Fruit fly (Drosophila melanogaster) whole organism, embryonic: ENCODE measurements around the gene Nse1.

Experiments
- BtbVII ChIP-seq: fragments of 200-800 bp; sonication (Bioruptor generic); optimal IDR thresholded peaks from 3 replicates; lab custom pipeline; 2017; ENCODE audit warnings: missing biosample characterization, mild to moderate bottlenecking, missing genetic modification characterization
- CG11456 ChIP-seq: fragments of 200-800 bp; sonication (Bioruptor generic); IDR thresholded peaks from 3 replicates; pipeline ENCODE4 v1.3.6; 2022; ENCODE audit warnings: missing biosample characterization, missing genetic modification characterization
- CG12942 ChIP-seq: fragments of 200-800 bp; sonication (Bioruptor generic); optimal IDR thresholded peaks from 3 replicates; lab custom pipeline; 2016; ENCODE audit warnings: missing biosample characterization, missing genetic modification characterization
- CG13287 ChIP-seq: fragments of 200-800 bp; sonication (Bioruptor generic); IDR thresholded peaks from 2 replicates; pipeline ENCODE4 v1.3.6; 2022; ENCODE audit warnings: missing biosample characterization, missing genetic modification characterization; ENCODE audit not compliant: partially characterized antibody
- CG13624 ChIP-seq: fragments of 200-800 bp; sonication (Bioruptor generic); optimal IDR thresholded peaks from 2 replicates; lab custom pipeline; 2016; ENCODE audit warnings: missing biosample characterization, missing genetic modification characterization
- CG14710 ChIP-seq: fragments of 200-800 bp; sonication (Bioruptor generic); optimal IDR thresholded peaks from 3 replicates; lab custom pipeline; 2019; ENCODE audit warnings: missing biosample characterization, mild to moderate bottlenecking, missing genetic modification characterization, moderate library complexity
- CG15073 ChIP-seq: fragments of 200-800 bp; sonication (Bioruptor generic); optimal IDR thresholded peaks from 2 replicates; lab custom pipeline; 2016; ENCODE audit warnings: missing biosample characterization, missing genetic modification characterization
- CG16815 ChIP-seq: fragments of 200-800 bp; sonication (Bioruptor generic); optimal IDR thresholded peaks from 3 replicates; lab custom pipeline; 2017; ENCODE audit warnings: missing biosample characterization, mild to moderate bottlenecking, missing genetic modification characterization
- CG1792 ChIP-seq: fragments of 200-800 bp; sonication (Bioruptor generic); optimal IDR thresholded peaks from 2 replicates; lab custom pipeline; 2016; ENCODE audit warnings: missing biosample characterization, missing genetic modification characterization
- CG18619 ChIP-seq: fragments of 200-800 bp; sonication (Bioruptor generic); optimal IDR thresholded peaks from 3 replicates; lab custom pipeline; 2017; ENCODE audit warnings: missing biosample characterization, mild to moderate bottlenecking, missing genetic modification characterization
- CG2199 ChIP-seq: fragments of 200-800 bp; sonication (Bioruptor generic); IDR thresholded peaks from 3 replicates; pipeline ENCODE4 v1.3.6; 2022; ENCODE audit warnings: missing biosample characterization, missing genetic modification characterization
- CG31365 ChIP-seq: fragments of 200-800 bp; sonication (Bioruptor generic); optimal IDR thresholded peaks from 2 replicates; lab custom pipeline; 2018; ENCODE audit warnings: missing biosample characterization, mild to moderate bottlenecking, missing genetic modification characterization
- CG3726 ChIP-seq: fragments of 200-800 bp; sonication (Bioruptor generic); IDR thresholded peaks from 3 replicates; pipeline ENCODE4, ENCODE4 v1.3.6; 2022; ENCODE audit warnings: missing biosample characterization, missing genetic modification characterization
- CG3847 ChIP-seq: fragments of 200-800 bp; sonication (Bioruptor generic); IDR thresholded peaks from 2 replicates; pipeline ENCODE4 v1.3.6; 2022; ENCODE audit warnings: missing biosample characterization, missing genetic modification characterization
- CG3995 ChIP-seq: fragments of 200-800 bp; sonication (Bioruptor generic); optimal IDR thresholded peaks from 3 replicates; lab custom pipeline; 2016; ENCODE audit warnings: missing biosample characterization, missing genetic modification characterization
- CG4854 ChIP-seq: fragments of 200-800 bp; sonication (Bioruptor generic); optimal IDR thresholded peaks from 2 replicates; lab custom pipeline; 2016; ENCODE audit warnings: missing biosample characterization, missing genetic modification characterization, inconsistent platforms
- CG7357 ChIP-seq: fragments of 200-800 bp; sonication (Bioruptor generic); IDR thresholded peaks from 3 replicates; pipeline ENCODE4 v1.3.6; 2022; ENCODE audit warnings: missing biosample characterization, missing genetic modification characterization
- CG7839 ChIP-seq: fragments of 200-800 bp; sonication (Bioruptor generic); optimal IDR thresholded peaks from 3 replicates; lab custom pipeline; 2018; ENCODE audit warnings: missing biosample characterization, mild to moderate bottlenecking, missing genetic modification characterization, moderate library complexity
- Dad ChIP-seq: fragments of 200-800 bp; sonication (Bioruptor generic); optimal IDR thresholded peaks from 3 replicates; lab custom pipeline; 2016; ENCODE audit warnings: missing biosample characterization, missing genetic modification characterization
- Dek ChIP-seq: fragments of 200-800 bp; sonication (Bioruptor generic); optimal IDR thresholded peaks from 3 replicates; lab custom pipeline; 2019; ENCODE audit warnings: missing biosample characterization, mild to moderate bottlenecking, missing genetic modification characterization, moderate library complexity
- Dfd ChIP-seq, 2 experiments: fragments of >200 bp; optimal IDR thresholded peaks; 2 replicates each; lab custom pipeline; 2017; ENCODE audit warnings: missing biosample characterization in 2 of 2, missing genetic modification characterization in 2 of 2
- Dip2 ChIP-seq: fragments of 200-800 bp; sonication (Bioruptor generic); IDR thresholded peaks from 2 replicates; pipeline ENCODE4 v1.3.6; 2022; ENCODE audit warnings: missing biosample characterization, missing genetic modification characterization
- E2f1 ChIP-seq: fragments of 200-800 bp; sonication (Bioruptor generic); IDR thresholded peaks from 2 replicates; pipeline ENCODE4 v1.3.6; 2022; ENCODE audit warnings: missing biosample characterization, missing genetic modification characterization
- Hmx ChIP-seq: fragments of 200-800 bp; sonication (Bioruptor generic); optimal IDR thresholded peaks from 2 replicates; lab custom pipeline; 2016; ENCODE audit warnings: missing biosample characterization, missing genetic modification characterization
- Kr ChIP-seq: fragments of 200-800 bp; sonication (Bioruptor generic); optimal IDR thresholded peaks from 2 replicates; lab custom pipeline; 2017; ENCODE audit warnings: missing biosample characterization, mild to moderate bottlenecking, missing genetic modification characterization
- Lhr ChIP-seq: fragments of 200-800 bp; sonication (Bioruptor generic); optimal IDR thresholded peaks from 3 replicates; lab custom pipeline; 2017; ENCODE audit warnings: mild to moderate bottlenecking, missing biosample characterization, missing genetic modification reagents, missing genetic modification characterization
- PHDP ChIP-seq: fragments of 200-800 bp; sonication (Bioruptor generic); optimal IDR thresholded peaks from 3 replicates; lab custom pipeline; 2018; ENCODE audit warnings: missing biosample characterization, mild to moderate bottlenecking, missing genetic modification characterization, moderate library complexity
- Pdp1 ChIP-seq, 2 experiments: fragments of 200-800 bp; sonication (Bioruptor generic); optimal IDR thresholded peaks; 3 replicates each; lab custom pipeline; 2016; ENCODE audit warnings: missing biosample characterization in 2 of 2, missing genetic modification characterization in 2 of 2, mild to moderate bottlenecking in 1 of 2, moderate library complexity in 1 of 2
- bbx ChIP-seq: fragments of 200-800 bp; sonication (Bioruptor generic); IDR thresholded peaks from 2 replicates; pipeline ENCODE4 v1.3.6; 2022; ENCODE audit warnings: missing biosample characterization, missing genetic modification characterization; ENCODE audit not compliant: partially characterized antibody
- cad ChIP-seq: fragments of >200 bp; optimal IDR thresholded peaks from 2 replicates; lab custom pipeline; 2017; ENCODE audit warnings: missing biosample characterization, missing genetic modification characterization
- ci ChIP-seq: fragments of 200-800 bp; sonication (Bioruptor generic); IDR thresholded peaks from 3 replicates; pipeline ENCODE4 v1.3.6; 2022; ENCODE audit warnings: missing biosample characterization, missing genetic modification characterization
- corto ChIP-seq: fragments of 200-800 bp; sonication (Bioruptor generic); optimal IDR thresholded peaks from 2 replicates; lab custom pipeline; 2016; ENCODE audit warnings: missing biosample characterization, mild to moderate bottlenecking, missing genetic modification characterization, moderate library complexity
- crp ChIP-seq, 2 experiments: fragments of 200-800 bp; sonication (Bioruptor generic); optimal IDR thresholded peaks; 2 replicates in 1 of 2; 3 replicates in 1 of 2; lab custom pipeline; 2017; ENCODE audit warnings: missing biosample characterization in 2 of 2, missing genetic modification characterization in 2 of 2, mild to moderate bottlenecking in 1 of 2, moderate library complexity in 1 of 2
- ewg ChIP-seq: fragments of 200-800 bp; sonication (Bioruptor generic); optimal IDR thresholded peaks from 3 replicates; lab custom pipeline; 2017; ENCODE audit warnings: mild to moderate bottlenecking, missing biosample characterization, missing genetic modification reagents, missing genetic modification characterization
- exex ChIP-seq: fragments of 200-800 bp; sonication (Bioruptor generic); optimal IDR thresholded peaks from 4 replicates; lab custom pipeline; 2018; ENCODE audit warnings: missing biosample characterization, mild to moderate bottlenecking, missing genetic modification characterization, moderate library complexity
- fu2 ChIP-seq: fragments of 200-800 bp; sonication (Bioruptor generic); optimal IDR thresholded peaks from 2 replicates; lab custom pipeline; 2016; ENCODE audit warnings: missing biosample characterization, missing genetic modification characterization
- grn ChIP-seq: fragments of 200-800 bp; sonication (Bioruptor generic); optimal IDR thresholded peaks from 3 replicates; lab custom pipeline; 2017; ENCODE audit warnings: missing biosample characterization, missing genetic modification characterization
- jing ChIP-seq: fragments of 200-800 bp; sonication (Bioruptor generic); optimal IDR thresholded peaks from 2 replicates; lab custom pipeline; 2018; ENCODE audit warnings: missing biosample characterization, mild to moderate bottlenecking, missing genetic modification characterization
- knrl ChIP-seq: fragments of 200-800 bp; sonication (Bioruptor generic); IDR thresholded peaks from 3 replicates; pipeline ENCODE4 v1.3.6; 2022; ENCODE audit warnings: missing biosample characterization, missing genetic modification characterization; ENCODE audit not compliant: partially characterized antibody
- nerfin-1 ChIP-seq: fragments of 200-800 bp; sonication (Bioruptor generic); optimal IDR thresholded peaks from 3 replicates; lab custom pipeline; 2019; ENCODE audit warnings: missing biosample characterization, mild to moderate bottlenecking, missing genetic modification characterization, moderate library complexity
- odd ChIP-seq: fragments of 200-800 bp; sonication (Bioruptor generic); optimal IDR thresholded peaks from 2 replicates; lab custom pipeline; 2017; ENCODE audit warnings: missing biosample characterization, mild to moderate bottlenecking, missing genetic modification characterization
- pita ChIP-seq: fragments of 200-800 bp; sonication (Bioruptor generic); optimal IDR thresholded peaks from 2 replicates; lab custom pipeline; 2017; ENCODE audit warnings: missing biosample characterization, mild to moderate bottlenecking, missing genetic modification characterization
- psq ChIP-seq: fragments of 200-800 bp; sonication (Bioruptor generic); optimal IDR thresholded peaks from 2 replicates; lab custom pipeline; 2017; ENCODE audit warnings: missing biosample characterization, missing genetic modification characterization
- sens ChIP-seq: fragments of 200-800 bp; sonication (Bioruptor generic); peaks from one replicate; lab custom pipeline; 2016; ENCODE audit warnings: missing biosample characterization, missing genetic modification characterization
- sqz ChIP-seq: fragments of 200-800 bp; sonication (Bioruptor generic); optimal IDR thresholded peaks from 3 replicates; lab custom pipeline; 2018; ENCODE audit warnings: missing biosample characterization, mild to moderate bottlenecking, missing genetic modification characterization
- tio ChIP-seq: fragments of 200-800 bp; sonication (Bioruptor generic); optimal IDR thresholded peaks from 2 replicates; lab custom pipeline; 2017; ENCODE audit warnings: missing biosample characterization, missing genetic modification characterization, inconsistent platforms
- toy ChIP-seq: fragments of 200-800 bp; sonication (Bioruptor generic); IDR thresholded peaks from 2 replicates; pipeline ENCODE4 v1.3.6; 2022; ENCODE audit warnings: missing biosample characterization, missing genetic modification characterization
- unpg ChIP-seq: fragments of 200-800 bp; sonication (Bioruptor generic); optimal IDR thresholded peaks from 3 replicates; lab custom pipeline; 2018; ENCODE audit warnings: missing biosample characterization, mild to moderate bottlenecking, missing genetic modification characterization, moderate library complexity
- zfh1 ChIP-seq: fragments of 200-800 bp; sonication (Bioruptor generic); IDR thresholded peaks from 3 replicates; pipeline ENCODE4 v1.3.6; 2022; ENCODE audit warnings: missing biosample characterization, missing genetic modification characterization

The Nse1 gene

dm6 chr2L:6701409-6702199, 24.2 kb upstream of the Nse1 start (continued):
- no peak for TF ChIP-seq Hmx (GFP tag; lab: Kevin White, UChicago)
- TF ChIP-seq exex (tag; lab: Kevin White, UChicago) = no peak
- no peak for TF ChIP-seq CG11456 (GFP tag; lab: Robert Waterston, UW)
- no peak for TF ChIP-seq ci (GFP tag; lab: Robert Waterston, UW)
- TF ChIP-seq CG14710 (tag; lab: Kevin White, UChicago) = no peak
- no peak for TF ChIP-seq Kr (GFP tag; lab: Kevin White, UChicago)
- TF ChIP-seq CG3726 = no peak
- peak in 1 of 2 experiments; percentile 66 for TF ChIP-seq Pdp1 (GFP tag; optimal IDR thresholded peaks at IDR 0.05; lab: Kevin White, UChicago)
- TF ChIP-seq cad (GFP tag; lab: Kevin White, UChicago) = no peak
- TF ChIP-seq Dad (GFP tag; lab: Kevin White, UChicago) = no peak
- TF ChIP-seq sens = peak; percentile 59
- no peak for TF ChIP-seq CG18619 (GFP tag; lab: Kevin White, UChicago)
- no peak for TF ChIP-seq CG16815 (GFP tag; lab: Kevin White, UChicago)
- no peak for TF ChIP-seq CG31365 (tag; lab: Kevin White, UChicago)

dm6 chr2L:6700742-6701141, 23.3 kb upstream of the Nse1 start:
- TF ChIP-seq CG2199 (GFP tag; lab: Robert Waterston, UW) (no peak), corto (GFP tag; lab: Kevin White, UChicago) (no peak), CG1792 (GFP tag; lab: Kevin White, UChicago) (peak; percentile 44), tio (GFP tag; lab: Kevin White, UChicago) (peak; percentile 3), CG7839 (tag; lab: Kevin White, UChicago) (peak; percentile 11), CG13624 (no peak), crp (GFP tag; optimal IDR thresholded peaks at IDR 0.05; lab: Kevin White, UChicago) (no peak), sqz (no peak), CG15073 (GFP tag; lab: Kevin White, UChicago) (no peak), E2f1 (GFP tag; lab: Robert Waterston, UW) (no peak), CG3995 (GFP tag; lab: Kevin White, UChicago) (no peak), unpg (GFP tag; lab: Kevin White, UChicago) (peak; percentile 7), CG4854 (GFP tag; lab: Kevin White, UChicago) (no peak), psq (no peak), bbx (GFP tag; lab: Robert Waterston, UW) (no peak), Dek (tag; lab: Kevin White, UChicago) (no peak), toy (GFP tag; lab: Robert Waterston, UW) (no peak), odd (GFP tag; lab: Kevin White, UChicago) (peak; percentile 46), Dip2 (GFP tag; lab: Robert Waterston, UW) (no peak), CG12942 (peak; percentile 12), CG13287 (GFP tag; lab: Robert Waterston, UW) (no peak), fu2 (GFP tag; lab: Kevin White, UChicago) (no peak), nerfin-1 (tag; lab: Kevin White, UChicago) (no peak), zfh1 (GFP tag; lab: Robert Waterston, UW) (peak; percentile 60; the same call in 2 of the 3 replicates), grn (GFP tag; lab: Kevin White, UChicago) (peak; percentile 14), Dfd (GFP tag; optimal IDR thresholded peaks at IDR 0.05; lab: Kevin White, UChicago) (no peak), knrl (GFP tag; lab: Robert Waterston, UW) (no peak), jing (GFP tag; lab: Kevin White, UChicago) (no peak), BtbVII (GFP tag; lab: Kevin White, UChicago) (no peak), ewg (GFP tag; lab: Kevin White, UChicago) (no peak), PHDP (peak; percentile 29), CG7357 (GFP tag; lab: Robert Waterston, UW) (no peak), pita (GFP tag; lab: Kevin White, UChicago) (no peak), Lhr (GFP tag; lab: Kevin White, UChicago) (peak; percentile 25), CG3847 (GFP tag; lab: Robert Waterston, UW) (no peak)
